Worm (Caenorhabditis elegans): ENCODE data around the gene B0035.18.

The B0035.18 gene

DNA sequence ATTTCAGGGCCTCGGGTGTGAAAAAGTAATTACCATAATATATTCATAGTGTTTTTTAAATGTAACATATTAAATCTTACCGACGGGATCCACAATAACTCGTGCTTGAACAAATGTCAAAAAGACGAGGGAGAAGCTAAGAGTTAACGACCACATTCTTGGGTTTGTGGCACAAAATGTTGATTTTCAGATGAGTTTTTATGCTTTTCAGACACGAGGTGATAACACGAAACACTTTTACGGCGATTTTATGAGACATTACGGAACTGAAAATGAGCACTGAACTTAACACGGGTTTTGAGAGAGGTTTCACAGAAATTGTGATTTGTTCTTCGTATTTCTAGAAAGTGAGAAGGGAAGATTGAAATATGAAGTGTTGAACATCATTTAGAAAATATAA is 13.6 kb upstream of the B0035.18 start, which contains the start of gene B0035.13:
Gene B0035.13 (minus strand): TSS at position 173 of the 400 bp plus-strand sequence.
- TF ChIP-seq saeg-2 (GFP tag; IDR thresholded peaks at IDR 0.05) (no peak), nhr-28 (tag; optimal IDR thresholded peaks at IDR 0.05) (peak; percentile 43), hlh-11 (tag; optimal IDR thresholded peaks at IDR 0.05) (peak; percentile 10), tag-97 (GFP tag; IDR thresholded peaks at IDR 0.05) (no peak), nhr-77 (tag; optimal IDR thresholded peaks at IDR 0.05) (peak; percentile 45), egl-43 (GFP tag; IDR thresholded peaks at IDR 0.05) (no peak), pha-4 (GFP tag; IDR thresholded peaks at IDR 0.05) (no peak), pha-4 (tag; optimal IDR thresholded peaks at IDR 0.05) (no peak), mxl-3 (GFP tag; optimal IDR thresholded peaks at IDR 0.05) (peak; percentile 29), unc-39 (tag; optimal IDR thresholded peaks at IDR 0.05) (no peak), F37D6.2 (tag; optimal IDR thresholded peaks at IDR 0.05) (no peak), aly-2 (tag; optimal IDR thresholded peaks at IDR 0.05) (no peak), unc-62 (GFP tag; optimal IDR thresholded peaks at IDR 0.05 in 1 of 2) (no peak), unc-62 (tag; optimal IDR thresholded peaks at IDR 0.05) (no peak), dve-1 (tag; optimal IDR thresholded peaks at IDR 0.05; ENCODE audit: insufficient read depth) (peak; percentile 58), daf-16 (GFP tag; optimal IDR thresholded peaks at IDR 0.05) (no peak), daf-16 (tag; optimal IDR thresholded peaks at IDR 0.05) (peak; percentile 39), php-3 (GFP tag; IDR thresholded peaks at IDR 0.05) (peak; percentile 95), pqm-1 (tag; optimal IDR thresholded peaks at IDR 0.05) (peak; percentile 35), ztf-11 (tag; optimal IDR thresholded peaks at IDR 0.05) (no peak), hif-1 (tag; optimal IDR thresholded peaks at IDR 0.05) (no peak), hlh-30 (tag; optimal IDR thresholded peaks at IDR 0.05; ENCODE audit: insufficient read depth) (peak; percentile 14), T26A8.4 (GFP tag; IDR thresholded peaks at IDR 0.05) (no peak), daf-12 (tag; optimal IDR thresholded peaks at IDR 0.05) (no peak), nhr-41 (GFP tag; IDR thresholded peaks at IDR 0.05) (no peak), zip-11 (GFP tag; IDR thresholded peaks at IDR 0.05) (no peak), lin-39 (tag; optimal IDR thresholded peaks at IDR 0.05) (no peak), Y105C5A.15 (GFP tag; IDR thresholded peaks at IDR 0.05) (no peak), unc-130 (GFP tag; optimal IDR thresholded peaks at IDR 0.05) (no peak), dmd-6 (GFP tag; IDR thresholded peaks at IDR 0.05) (0 out of 2 replicates have a peak, but pooled peaks have one; percentile 25), dpl-1 (GFP tag; optimal IDR thresholded peaks at IDR 0.05) (no peak)

DNA sequence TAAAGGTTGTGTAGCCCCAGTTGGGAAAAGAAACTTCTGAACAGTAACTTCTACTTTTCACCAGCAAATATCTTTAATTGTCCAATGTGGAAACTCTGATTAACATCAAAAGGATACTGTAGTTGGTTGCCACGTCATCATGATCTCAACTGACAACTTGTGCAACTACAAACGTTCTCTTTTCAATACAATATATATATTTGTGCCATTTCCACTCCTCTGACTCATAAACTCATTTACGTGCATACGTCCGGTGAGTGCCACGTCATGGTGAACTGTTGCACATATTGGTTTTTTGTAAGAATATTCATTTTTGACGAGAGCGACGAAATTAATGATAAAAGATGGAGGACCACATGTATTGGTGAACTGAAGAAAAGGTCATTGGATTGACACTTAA is 12.3 kb upstream of the B0035.18 start:
- TF ChIP-seq arid-1 (GFP tag; conservative IDR thresholded peaks at IDR 0.05): no peak
- TF ChIP-seq egl-43 (GFP tag; IDR thresholded peaks at IDR 0.05): no peak
- TF ChIP-seq unc-62 (GFP tag; optimal IDR thresholded peaks at IDR 0.05 in 1 of 2): peak in 1 of 2 experiments; percentile 4
- TF ChIP-seq unc-62 (tag; optimal IDR thresholded peaks at IDR 0.05): no peak
- TF ChIP-seq aha-1 (tag): peak; percentile 16
- TF ChIP-seq ZK337.2 (GFP tag; IDR thresholded peaks at IDR 0.05): no peak
- peak; percentile 72 for TF ChIP-seq nhr-6 (tag; optimal IDR thresholded peaks at IDR 0.05)
- TF ChIP-seq mes-2 (tag; optimal IDR thresholded peaks at IDR 0.05; ENCODE audit: poor library complexity, severe bottlenecking): peak; percentile 54
- peak in 1 of 2 experiments; percentile 51 for TF ChIP-seq lsy-2 (tag; optimal IDR thresholded peaks at IDR 0.05)
- peak; percentile 10 for TF ChIP-seq F10B5.3 (tag; optimal IDR thresholded peaks at IDR 0.05)

DNA sequence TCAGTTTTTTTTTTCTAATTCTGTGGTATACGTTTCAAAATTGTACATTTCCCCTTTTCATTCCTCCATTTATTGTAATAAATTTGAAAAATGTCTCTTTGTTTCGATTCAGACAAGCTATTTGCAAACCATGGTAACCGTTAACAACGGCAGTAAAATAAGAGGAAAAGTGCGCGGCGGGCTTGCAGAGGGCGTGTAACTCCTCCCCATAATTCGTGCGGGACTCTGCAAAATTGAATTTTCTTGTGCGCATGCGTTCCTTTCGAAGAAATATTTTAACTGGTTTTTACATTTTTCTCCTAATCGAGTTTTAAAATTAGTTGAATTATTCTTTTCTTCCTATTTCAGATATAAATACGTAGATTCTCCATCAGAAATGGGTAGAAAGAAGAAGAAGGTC is 9.5 kb upstream of the B0035.18 start, which contains the start of gene znf-207:
Gene znf-207 (plus strand): TSS at position 349 of the 400 bp plus-strand sequence.
- TF ChIP-seq ceh-20 (GFP tag; IDR thresholded peaks at IDR 0.05) (no peak), Y75B8A.6 (GFP tag; IDR thresholded peaks at IDR 0.05) (no peak), dve-1 (tag; optimal IDR thresholded peaks at IDR 0.05; ENCODE audit: insufficient read depth) (peak; percentile 1), nhr-41 (GFP tag; IDR thresholded peaks at IDR 0.05) (no peak), mxl-2 (GFP tag; conservative IDR thresholded peaks at IDR 0.05) (no peak), dmd-6 (GFP tag; IDR thresholded peaks at IDR 0.05) (no peak), arid-1 (GFP tag; conservative IDR thresholded peaks at IDR 0.05) (no peak), zag-1 (tag; optimal IDR thresholded peaks at IDR 0.05) (no peak), ama-1 (optimal IDR thresholded peaks at IDR 0.05) (no peak), hmg-1.1 (GFP tag; IDR thresholded peaks at IDR 0.05) (peak; percentile 38; the same call in 1 of the 2 replicates), daf-8 (GFP tag; IDR thresholded peaks at IDR 0.05) (no peak), lin-38 (GFP tag; IDR thresholded peaks at IDR 0.05) (peak; percentile 53), zfp-3 (GFP tag; conservative IDR thresholded peaks at IDR 0.05) (no peak), jun-1 (tag; optimal IDR thresholded peaks at IDR 0.05) (no peak), daf-16 (GFP tag; optimal IDR thresholded peaks at IDR 0.05) (no peak), daf-16 (tag; optimal IDR thresholded peaks at IDR 0.05) (no peak), set-16 (GFP tag; IDR thresholded peaks at IDR 0.05) (no peak), F49E8.2 (tag; optimal IDR thresholded peaks at IDR 0.05; ENCODE audit: borderline replicate concordance) (no peak), daf-12 (tag; optimal IDR thresholded peaks at IDR 0.05) (no peak)
